Worm (Caenorhabditis elegans) whole organism, late embryonic: ENCODE results near the gene T28H11.8.

Experiments used
- sox-2 ChIP-seq: fragments of 200-800 bp; sonication (Bioruptor generic); IDR thresholded peaks from 2 replicates; pipeline ENCODE4 v1.3.6; 2022; ENCODE audit warnings: missing genetic modification reagents, missing genetic modification characterization, missing compliant biosample characterization
- zip-5 ChIP-seq: sonication (generic microtip); optimal IDR thresholded peaks from 2 replicates; lab custom pipeline; 2016; ENCODE audit warnings: missing genetic modification characterization, missing compliant biosample characterization

DNA sequence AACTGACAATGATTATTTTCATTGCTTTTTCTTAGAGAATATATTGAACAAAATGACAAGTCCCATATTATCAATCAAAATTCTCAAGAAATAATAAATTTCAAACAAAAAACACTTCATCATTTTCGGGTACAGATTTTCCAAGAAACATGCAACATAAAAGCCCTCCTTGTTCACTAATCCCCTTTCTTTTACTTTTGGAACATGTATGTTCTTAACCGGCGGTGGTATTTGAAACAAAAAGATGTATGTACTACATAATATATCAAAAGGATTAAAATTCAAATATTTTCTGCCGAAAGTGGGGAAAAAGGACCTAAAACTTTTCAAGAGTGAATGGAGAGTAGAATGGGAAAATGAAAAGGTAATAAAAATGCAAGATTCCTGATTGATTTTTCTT lies 33.9 kb upstream of the T28H11.8 start:
- TF ChIP-seq sox-2 (GFP tag; lab: Robert Waterston, UW) (no peak), zip-5 (tag; lab: Kevin White, UChicago) (no peak)
